Worm (Caenorhabditis elegans) whole organism, mixed stage, embryonic: ENCODE data around the gene ttr-52.

Experiments used
- M03D4.4 ChIP-seq: sonication (generic microtip); optimal IDR thresholded peaks from 2 replicates; lab custom pipeline; 2017; ENCODE audit warnings: mild to moderate bottlenecking, missing genetic modification characterization, missing compliant biosample characterization
- drap-1 ChIP-seq: fragments of 200-800 bp; sonication (Bioruptor generic); optimal IDR thresholded peaks from 3 replicates; lab custom pipeline; 2018; ENCODE audit warnings: mild to moderate bottlenecking, missing genetic modification characterization, missing compliant biosample characterization
- elt-1 ChIP-seq: sonication (generic microtip); optimal IDR thresholded peaks from 2 replicates; lab custom pipeline; 2017; ENCODE audit warnings: missing genetic modification characterization, mild to moderate bottlenecking, missing compliant biosample characterization, antibody characterized with exemption, moderate library complexity, borderline replicate concordance; ENCODE audit not compliant: insufficient read depth
- elt-3 ChIP-seq: fragments of 150-350 bp; optimal IDR thresholded peaks from 2 replicates; lab custom pipeline; 2014; ENCODE audit warnings: missing biosample characterization, missing genetic modification characterization
- mab-5 ChIP-seq: fragments of 150-350 bp; optimal IDR thresholded peaks from 2 replicates; lab custom pipeline; 2014; ENCODE audit warnings: missing biosample characterization, missing genetic modification characterization
- mep-1 ChIP-seq: fragments of 150-350 bp; optimal IDR thresholded peaks from 2 replicates; lab custom pipeline; 2017; ENCODE audit warnings: missing biosample characterization, missing genetic modification reagents, missing genetic modification characterization, inconsistent platforms
- pha-4 ChIP-seq: fragments of 150-350 bp; optimal IDR thresholded peaks from 2 replicates; lab custom pipeline; 2018; ENCODE audit warnings: missing biosample characterization, missing genetic modification reagents, missing genetic modification characterization
- snpc-4 ChIP-seq: fragments of 150-350 bp; optimal IDR thresholded peaks from 2 replicates; lab custom pipeline; 2014; ENCODE audit warnings: missing biosample characterization, missing genetic modification characterization
- sptf-1 ChIP-seq: sonication (generic microtip); optimal IDR thresholded peaks from 2 replicates; lab custom pipeline; 2017; ENCODE audit warnings: mild to moderate bottlenecking, missing genetic modification characterization, moderate library complexity, missing compliant biosample characterization
- tbx-8 ChIP-seq: fragments of 200-800 bp; sonication (Bioruptor generic); optimal IDR thresholded peaks from 2 replicates; lab custom pipeline; 2018; ENCODE audit warnings: mild to moderate bottlenecking, missing genetic modification characterization, moderate library complexity, missing compliant biosample characterization
- unc-62 ChIP-seq: fragments of 150-350 bp; optimal IDR thresholded peaks from 2 replicates; lab custom pipeline; 2014; ENCODE audit warnings: missing biosample characterization, missing genetic modification reagents, missing genetic modification characterization

DNA sequence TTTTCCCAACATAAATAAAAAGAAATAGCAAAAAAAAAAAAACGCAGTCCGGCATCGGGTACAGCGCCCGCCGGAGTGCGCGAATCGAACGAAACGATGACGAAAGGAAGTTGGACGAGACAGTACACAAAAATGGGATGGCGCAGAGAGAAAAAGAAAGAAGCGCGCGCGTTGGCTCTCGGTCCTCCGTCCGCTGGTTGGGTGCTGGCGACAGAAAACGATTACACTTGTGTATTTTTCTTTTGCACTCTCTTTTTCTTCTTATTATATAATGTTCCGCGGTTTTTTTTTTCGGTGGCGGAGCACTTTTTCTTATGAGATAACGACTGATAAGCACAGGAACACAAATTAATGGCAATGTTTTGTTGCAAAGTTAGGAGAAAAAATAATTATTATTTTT lies 27.3 kb upstream of the ttr-52 start:
- TF ChIP-seq snpc-4, result no peak
- no peak for TF ChIP-seq drap-1
- TF ChIP-seq sptf-1 (tag; lab: Kevin White, UChicago), result no peak
- TF ChIP-seq elt-1 (tag; lab: Kevin White, UChicago), result no peak
- no peak for TF ChIP-seq M03D4.4
- TF ChIP-seq mab-5 (tag; lab: Kevin White, UChicago), result no peak
- no peak for TF ChIP-seq elt-3 (tag; lab: Kevin White, UChicago)
- TF ChIP-seq mep-1 (tag; lab: Kevin White, UChicago), result no peak
- TF ChIP-seq pha-4, result no peak
- TF ChIP-seq tbx-8 (GFP tag; lab: Kevin White, UChicago), result no peak
- TF ChIP-seq unc-62 (GFP tag; lab: Kevin White, UChicago), result no peak
